Fruit fly (Drosophila melanogaster): Measurements from ENCODE around the gene mTerf3.
A peak's percentile ranks its signal among the peaks of the same experiment; 100 is the strongest.

dm6 chr3L:20473021-20473799 lies 47.4 kb downstream of the mTerf3 start, which contains the start of the genes CG32428 and CG5969:
- TF ChIP-seq CG17806 (tag; optimal IDR thresholded peaks at IDR 0.05) (peak; percentile 72), D1 (tag; optimal IDR thresholded peaks at IDR 0.05) (peak; percentile 18), CG15710 (tag; optimal IDR thresholded peaks at IDR 0.05) (peak; percentile 82), Snoo (tag; optimal IDR thresholded peaks at IDR 0.05) (peak; percentile 72), EcR (GFP tag; optimal IDR thresholded peaks at IDR 0.05) (no peak), gl (tag; optimal IDR thresholded peaks at IDR 0.05) (no peak), CG8301 (tag; optimal IDR thresholded peaks at IDR 0.05) (peak; percentile 65), CG32121 (GFP tag; IDR thresholded peaks at IDR 0.05) (peak; percentile 80), CG9948 (tag; optimal IDR thresholded peaks at IDR 0.05) (peak; percentile 74)

All from whole organism, pupa.